ENCODE assay signal across 2 fruit fly cellular contexts in the genomic region with DNA sequence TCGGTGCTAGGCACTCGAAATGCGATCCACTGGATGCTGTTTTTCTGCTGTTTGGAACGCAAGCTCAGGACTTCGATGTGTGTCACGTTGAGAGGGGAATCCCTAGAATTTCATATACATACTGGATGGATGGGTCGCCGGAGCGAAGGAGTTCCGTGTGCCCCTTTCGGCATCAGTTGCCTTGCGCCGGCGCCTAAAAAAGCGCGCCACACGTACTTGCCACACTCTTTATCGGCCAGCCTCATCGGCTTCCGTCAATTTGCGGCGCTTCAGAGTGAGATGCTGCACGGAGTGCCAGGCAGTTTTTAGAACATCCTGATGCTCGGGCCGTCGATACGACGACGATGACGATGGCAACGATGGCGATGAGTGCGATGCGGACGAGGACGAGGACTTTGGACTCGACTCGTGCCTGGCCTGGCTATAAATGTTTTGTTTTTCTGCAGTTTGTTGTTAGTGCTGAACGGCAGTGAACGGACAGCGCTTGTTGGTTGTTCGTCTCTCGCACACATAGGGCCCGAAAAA.
TF ChIP-seq lines count a peak whose summit lies in the region.

No protein-coding gene starts in this region.

- no peak for TF ChIP-seq CTCF in whole organism, embryonic (GFP tag; optimal IDR thresholded peaks at IDR 0.05; lab: Kevin White, UChicago)

TF ChIP-seq in whole organism, adult, 20 proteins besides CTCF, POLR2A, EP300 and RAD21:
- TF ChIP-seq CG14711 (tag; optimal IDR thresholded peaks at IDR 0.05; lab: Kevin White, UChicago) (no peak), pad (GFP tag; optimal IDR thresholded peaks at IDR 0.05; lab: Kevin White, UChicago) (peak; percentile 92)

TF ChIP-seq in whole organism, embryonic, 481 proteins besides CTCF, POLR2A, EP300 and RAD21:
- TF ChIP-seq CG1792 (GFP tag; optimal IDR thresholded peaks at IDR 0.05; lab: Kevin White, UChicago) (no peak), pum (GFP tag; optimal IDR thresholded peaks at IDR 0.05; lab: Kevin White, UChicago) (no peak), sd (tag; optimal IDR thresholded peaks at IDR 0.05; lab: Kevin White, UChicago) (no peak), aop (GFP tag; IDR thresholded peaks at IDR 0.05; lab: Robert Waterston, UW) (no peak), CG15269 (tag; optimal IDR thresholded peaks at IDR 0.05; lab: Kevin White, UChicago) (no peak), phol (tag; optimal IDR thresholded peaks at IDR 0.05; lab: Kevin White, UChicago) (no peak), zfh2 (GFP tag; optimal IDR thresholded peaks at IDR 0.05; lab: Kevin White, UChicago) (no peak), exex (tag; optimal IDR thresholded peaks at IDR 0.05; lab: Kevin White, UChicago) (no peak), chm (GFP tag; IDR thresholded peaks at IDR 0.05; lab: Robert Waterston, UW) (no peak), Hr78 (GFP tag; optimal IDR thresholded peaks at IDR 0.05; lab: Kevin White, UChicago) (no peak), CG11247 (GFP tag; IDR thresholded peaks at IDR 0.05; lab: Robert Waterston, UW) (no peak), yki (optimal IDR thresholded peaks at IDR 0.05; lab: Kevin White, UChicago) (no peak), NC2β (GFP tag; optimal IDR thresholded peaks at IDR 0.05; lab: Kevin White, UChicago) (no peak), CG4282 (GFP tag; optimal IDR thresholded peaks at IDR 0.05; lab: Kevin White, UChicago) (no peak), CG13775 (GFP tag; optimal IDR thresholded peaks at IDR 0.05; lab: Kevin White, UChicago) (no peak), ATbp (GFP tag; optimal IDR thresholded peaks at IDR 0.05; lab: Kevin White, UChicago) (no peak), abd-A (tag; optimal IDR thresholded peaks at IDR 0.05; lab: Kevin White, UChicago) (peak; percentile 36), amos (GFP tag; IDR thresholded peaks at IDR 0.05; lab: Robert Waterston, UW; ENCODE audit: partially characterized antibody) (peak; percentile 14; the same call in 1 of the 2 replicates), CG8388 (GFP tag; optimal IDR thresholded peaks at IDR 0.05; lab: Kevin White, UChicago) (no peak), CG6654 (GFP tag; optimal IDR thresholded peaks at IDR 0.05; lab: Kevin White, UChicago) (no peak), HLHmδ (GFP tag; optimal IDR thresholded peaks at IDR 0.05; lab: Kevin White, UChicago) (no peak), Deaf1 (tag; optimal IDR thresholded peaks at IDR 0.05; lab: Kevin White, UChicago) (peak; percentile 94), ewg (GFP tag; optimal IDR thresholded peaks at IDR 0.05; lab: Kevin White, UChicago) (peak; percentile 30), Med (GFP tag; lab: Kevin White, UChicago) (peak; percentile 33), BEAF-32 (GFP tag; optimal IDR thresholded peaks at IDR 0.05; lab: Kevin White, UChicago) (no peak), jumu (GFP tag; optimal IDR thresholded peaks at IDR 0.05; lab: Kevin White, UChicago) (no peak), ato (GFP tag; IDR thresholded peaks at IDR 0.05; lab: Robert Waterston, UW; ENCODE audit: partially characterized antibody) (no peak), CG12219 (GFP tag; optimal IDR thresholded peaks at IDR 0.05; lab: Kevin White, UChicago) (no peak), pnt (GFP tag; optimal IDR thresholded peaks at IDR 0.05; lab: Kevin White, UChicago) (no peak), nerfin-1 (tag; optimal IDR thresholded peaks at IDR 0.05; lab: Kevin White, UChicago) (no peak), kni (GFP tag; optimal IDR thresholded peaks at IDR 0.05; lab: Kevin White, UChicago) (no peak)
